Worm (Caenorhabditis elegans): Measurements from ENCODE around the gene flp-28.

DNA sequence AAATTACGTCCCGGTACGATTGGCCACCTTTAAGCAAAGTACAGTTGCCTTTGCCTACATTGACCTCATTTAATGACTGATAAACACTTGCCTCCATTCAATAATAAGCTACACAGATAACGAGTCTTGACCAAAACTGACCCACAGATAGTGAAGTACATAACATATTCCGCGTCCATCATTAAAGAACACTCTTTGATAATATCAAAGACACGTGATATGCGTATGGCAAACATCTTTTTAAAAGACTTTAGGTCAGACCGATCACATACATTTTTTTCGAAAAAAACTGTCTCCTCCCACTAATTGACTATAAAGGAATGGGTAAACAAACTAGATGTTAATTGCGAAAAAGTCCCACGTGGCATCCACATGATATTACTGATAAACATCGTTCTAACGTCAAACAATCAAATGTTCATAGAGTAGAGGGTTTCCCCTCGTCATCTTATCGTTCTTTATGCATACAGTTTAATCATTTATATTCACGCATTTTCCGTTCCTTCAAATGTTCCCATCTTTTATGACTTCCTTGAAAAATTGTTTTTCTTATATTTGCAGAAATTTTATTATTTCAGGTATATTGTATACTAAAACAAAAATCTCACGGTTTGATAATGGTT, 3.6 kb downstream of the flp-28 start, which contains the start of gene W07E11.1:
- no peak for TF ChIP-seq unc-62 (GFP tag; optimal IDR thresholded peaks at IDR 0.05)
- TF ChIP-seq lin-13 (tag; optimal IDR thresholded peaks at IDR 0.05) = no peak
- TF ChIP-seq nhr-12 (tag; optimal IDR thresholded peaks at IDR 0.05) = no peak
- no peak for TF ChIP-seq snpc-4 (tag; optimal IDR thresholded peaks at IDR 0.05)
- no peak for TF ChIP-seq blmp-1 (tag; optimal IDR thresholded peaks at IDR 0.05)
